Fruit fly (Drosophila melanogaster) whole organism, embryonic: ENCODE data around the gene CG32246.
A peak's percentile ranks its signal among the peaks of the same experiment; 100 is the strongest.

Experiments used
- Adf1 ChIP-seq: fragments of 200-800 bp; sonication (Bioruptor generic); IDR thresholded peaks from 2 replicates; pipeline ENCODE4 v1.3.6; 2022; ENCODE audit warnings: missing biosample characterization, missing genetic modification characterization
- Aef1 ChIP-seq: fragments of 200-800 bp; sonication (Bioruptor generic); IDR thresholded peaks from 3 replicates; pipeline ENCODE4 v1.3.6; 2022; ENCODE audit warnings: missing biosample characterization, missing genetic modification characterization
- B-H1 ChIP-seq: fragments of 200-800 bp; sonication (Bioruptor generic); IDR thresholded peaks from 3 replicates; pipeline ENCODE4 v1.3.6; 2022; ENCODE audit warnings: missing biosample characterization, missing genetic modification characterization
- Bgb ChIP-seq: fragments of 200-800 bp; sonication (Bioruptor generic); IDR thresholded peaks from 2 replicates; pipeline ENCODE4 v1.3.6; 2022; ENCODE audit warnings: missing biosample characterization, missing genetic modification characterization; ENCODE audit not compliant: partially characterized antibody
- BtbVII ChIP-seq: fragments of 200-800 bp; sonication (Bioruptor generic); optimal IDR thresholded peaks from 3 replicates; lab custom pipeline; 2017; ENCODE audit warnings: missing biosample characterization, mild to moderate bottlenecking, missing genetic modification characterization
- CG10565 ChIP-seq: fragments of 200-800 bp; sonication (Bioruptor generic); optimal IDR thresholded peaks from 3 replicates; lab custom pipeline; 2016; ENCODE audit warnings: missing biosample characterization, mild to moderate bottlenecking, missing genetic modification characterization
- CG11560 ChIP-seq: fragments of 200-800 bp; sonication (Bioruptor generic); IDR thresholded peaks from 3 replicates; pipeline ENCODE4 v1.3.6; 2022; ENCODE audit warnings: missing biosample characterization, missing genetic modification characterization
- CG11696 ChIP-seq: fragments of 200-800 bp; sonication (Bioruptor generic); IDR thresholded peaks from 2 replicates; pipeline ENCODE4 v1.3.6; 2022; ENCODE audit warnings: missing biosample characterization, missing genetic modification characterization
- CG11723 ChIP-seq: fragments of 200-800 bp; sonication (Bioruptor generic); optimal IDR thresholded peaks from 2 replicates; lab custom pipeline; 2017; ENCODE audit warnings: missing biosample characterization, mild to moderate bottlenecking, missing genetic modification characterization
- CG12299 ChIP-seq: fragments of 200-800 bp; sonication (Bioruptor generic); optimal IDR thresholded peaks from 2 replicates; lab custom pipeline; 2018; ENCODE audit warnings: missing biosample characterization, mild to moderate bottlenecking, missing genetic modification characterization
- CG12391 ChIP-seq: fragments of 200-800 bp; sonication (Bioruptor generic); optimal IDR thresholded peaks from 3 replicates; lab custom pipeline; 2018; ENCODE audit warnings: missing biosample characterization, mild to moderate bottlenecking, missing genetic modification characterization, moderate library complexity
- CG14965 ChIP-seq: fragments of 200-800 bp; sonication (Bioruptor generic); optimal IDR thresholded peaks from 2 replicates; lab custom pipeline; 2016; ENCODE audit warnings: missing biosample characterization, missing genetic modification characterization, borderline replicate concordance
- CG15011 ChIP-seq: fragments of 200-800 bp; sonication (Bioruptor generic); optimal IDR thresholded peaks from 3 replicates; lab custom pipeline; 2018; ENCODE audit warnings: missing biosample characterization, mild to moderate bottlenecking, missing genetic modification characterization
- CG15073 ChIP-seq: fragments of 200-800 bp; sonication (Bioruptor generic); optimal IDR thresholded peaks from 2 replicates; lab custom pipeline; 2016; ENCODE audit warnings: missing biosample characterization, missing genetic modification characterization
- CG16863 ChIP-seq: fragments of 200-800 bp; sonication (Bioruptor generic); optimal IDR thresholded peaks from 3 replicates; lab custom pipeline; 2016; ENCODE audit warnings: missing biosample characterization, missing genetic modification characterization
- CG2120 ChIP-seq: fragments of 200-800 bp; sonication (Bioruptor generic); optimal IDR thresholded peaks from 3 replicates; lab custom pipeline; 2016; ENCODE audit warnings: missing biosample characterization, missing genetic modification characterization
- CG2678 ChIP-seq: fragments of 200-800 bp; sonication (Bioruptor generic); optimal IDR thresholded peaks from 3 replicates; lab custom pipeline; 2019; ENCODE audit warnings: missing biosample characterization, mild to moderate bottlenecking, missing genetic modification characterization, moderate library complexity
- CG30020 ChIP-seq: fragments of 200-800 bp; optimal IDR thresholded peaks from 2 replicates; lab custom pipeline; 2019; ENCODE audit warnings: missing biosample characterization, mild to moderate bottlenecking, missing genetic modification characterization, moderate library complexity
- CG33557 ChIP-seq: fragments of 200-800 bp; sonication (Bioruptor generic); optimal IDR thresholded peaks from 2 replicates; lab custom pipeline; 2019; ENCODE audit warnings: missing biosample characterization, mild to moderate bottlenecking, missing genetic modification characterization, moderate library complexity
- CG34376 ChIP-seq: fragments of 200-800 bp; sonication (Bioruptor generic); optimal IDR thresholded peaks from 2 replicates; lab custom pipeline; 2018; ENCODE audit warnings: missing biosample characterization, mild to moderate bottlenecking, missing genetic modification characterization
- CG4328 ChIP-seq: fragments of 200-800 bp; sonication (Bioruptor generic); optimal IDR thresholded peaks from 3 replicates; lab custom pipeline; 2017; ENCODE audit warnings: missing biosample characterization, missing genetic modification reagents, missing genetic modification characterization
- CG4730 ChIP-seq: fragments of 200-800 bp; sonication (Bioruptor generic); IDR thresholded peaks from 2 replicates; pipeline ENCODE4 v1.3.6; 2022; ENCODE audit warnings: missing biosample characterization, missing genetic modification characterization
- CG8924 ChIP-seq: fragments of 200-800 bp; optimal IDR thresholded peaks from 3 replicates; lab custom pipeline; 2019; ENCODE audit warnings: missing biosample characterization, mild to moderate bottlenecking, missing genetic modification characterization, moderate library complexity
- D19B ChIP-seq: fragments of 200-800 bp; sonication (Bioruptor generic); optimal IDR thresholded peaks from 2 replicates; lab custom pipeline; 2017; ENCODE audit warnings: missing biosample characterization, mild to moderate bottlenecking, missing genetic modification characterization
- Hmr ChIP-seq: fragments of 200-800 bp; sonication (Bioruptor generic); optimal IDR thresholded peaks from 3 replicates; lab custom pipeline; 2017; ENCODE audit warnings: mild to moderate bottlenecking, missing biosample characterization, missing genetic modification reagents, missing genetic modification characterization
- Hr3 ChIP-seq: fragments of 200-800 bp; sonication (Bioruptor generic); optimal IDR thresholded peaks from 3 replicates; lab custom pipeline; 2016; ENCODE audit warnings: missing biosample characterization, missing genetic modification characterization
- Hr51 ChIP-seq, 2 experiments: fragments of 200-800 bp; sonication (Bioruptor generic); optimal IDR thresholded peaks; 2 replicates in 1 of 2; 3 replicates in 1 of 2; lab custom pipeline; 2016 to 2018; ENCODE audit warnings: missing biosample characterization in 2 of 2, missing genetic modification characterization in 2 of 2, mild to moderate bottlenecking in 1 of 2, moderate library complexity in 1 of 2
- MTF-1 ChIP-seq: fragments of 200-800 bp; sonication (Bioruptor generic); optimal IDR thresholded peaks from 2 replicates; lab custom pipeline; 2018; ENCODE audit warnings: missing biosample characterization, mild to moderate bottlenecking, missing genetic modification characterization, borderline replicate concordance
- Nf-YA ChIP-seq: fragments of 200-800 bp; sonication (Bioruptor generic); IDR thresholded peaks from 2 replicates; pipeline ENCODE4 v1.3.6; 2022; ENCODE audit warnings: missing biosample characterization, missing genetic modification characterization
- Nf-YB ChIP-seq: fragments of 200-800 bp; sonication (Bioruptor generic); optimal IDR thresholded peaks from 3 replicates; lab custom pipeline; 2019; ENCODE audit warnings: missing biosample characterization, mild to moderate bottlenecking, missing genetic modification characterization, moderate library complexity
- Sox100B ChIP-seq: fragments of 200-800 bp; sonication (Bioruptor generic); optimal IDR thresholded peaks from 3 replicates; lab custom pipeline; 2018; ENCODE audit warnings: missing biosample characterization, mild to moderate bottlenecking, missing genetic modification characterization
- ara ChIP-seq: fragments of 200-800 bp; sonication (Bioruptor generic); IDR thresholded peaks from 2 replicates; pipeline ENCODE4 v1.3.6; 2022; ENCODE audit warnings: missing biosample characterization, missing genetic modification characterization
- ash1 ChIP-seq: fragments of 200-800 bp; sonication (Bioruptor generic); optimal IDR thresholded peaks from 2 replicates; lab custom pipeline; 2018; ENCODE audit warnings: missing biosample characterization, mild to moderate bottlenecking, missing genetic modification characterization
- bbx ChIP-seq: fragments of 200-800 bp; sonication (Bioruptor generic); IDR thresholded peaks from 2 replicates; pipeline ENCODE4 v1.3.6; 2022; ENCODE audit warnings: missing biosample characterization, missing genetic modification characterization; ENCODE audit not compliant: partially characterized antibody
- br ChIP-seq: fragments of >200 bp; optimal IDR thresholded peaks from 2 replicates; lab custom pipeline; 2017
- cad ChIP-seq: fragments of >200 bp; optimal IDR thresholded peaks from 2 replicates; lab custom pipeline; 2017; ENCODE audit warnings: missing biosample characterization, missing genetic modification characterization
- caup ChIP-seq: fragments of 200-800 bp; sonication (Bioruptor generic); optimal IDR thresholded peaks from 3 replicates; lab custom pipeline; 2017; ENCODE audit warnings: missing biosample characterization, mild to moderate bottlenecking, missing genetic modification characterization, moderate library complexity; ENCODE audit not compliant: severe bottlenecking
- chn ChIP-seq: fragments of 200-800 bp; sonication (Bioruptor generic); optimal IDR thresholded peaks from 2 replicates; lab custom pipeline; 2016; ENCODE audit warnings: missing biosample characterization, missing genetic modification characterization
- crol ChIP-seq: fragments of 200-800 bp; sonication (Bioruptor generic); IDR thresholded peaks from 2 replicates; pipeline ENCODE4 v1.3.6; 2022; ENCODE audit warnings: missing biosample characterization, missing genetic modification characterization
- dmrt99B ChIP-seq: fragments of 200-800 bp; sonication (Bioruptor generic); optimal IDR thresholded peaks from 2 replicates; lab custom pipeline; 2018; ENCODE audit warnings: missing biosample characterization, mild to moderate bottlenecking, missing genetic modification characterization, moderate library complexity
- fu2 ChIP-seq: fragments of 200-800 bp; sonication (Bioruptor generic); optimal IDR thresholded peaks from 2 replicates; lab custom pipeline; 2016; ENCODE audit warnings: missing biosample characterization, missing genetic modification characterization
- jigr1 ChIP-seq: fragments of 200-800 bp; sonication (Bioruptor generic); IDR thresholded peaks from 3 replicates; pipeline ENCODE4 v1.3.6; 2022; ENCODE audit warnings: missing biosample characterization, missing genetic modification characterization
- ken ChIP-seq: fragments of 200-800 bp; sonication (Bioruptor generic); IDR thresholded peaks from 3 replicates; pipeline ENCODE4 v1.3.6; 2022; ENCODE audit warnings: missing biosample characterization, missing genetic modification characterization
- kni ChIP-seq: fragments of 200-800 bp; sonication (Bioruptor generic); optimal IDR thresholded peaks from 3 replicates; lab custom pipeline; 2017; ENCODE audit warnings: mild to moderate bottlenecking, missing biosample characterization, missing genetic modification reagents, missing genetic modification characterization
- maf-S ChIP-seq: fragments of 200-800 bp; sonication (Bioruptor generic); optimal IDR thresholded peaks from 2 replicates; lab custom pipeline; 2016; ENCODE audit warnings: missing biosample characterization, missing genetic modification characterization
- mirr ChIP-seq: fragments of 200-800 bp; sonication (Bioruptor generic); optimal IDR thresholded peaks from 3 replicates; lab custom pipeline; 2018; ENCODE audit warnings: missing biosample characterization, mild to moderate bottlenecking, missing genetic modification characterization
- mld ChIP-seq: fragments of 200-800 bp; sonication (Bioruptor generic); IDR thresholded peaks from 3 replicates; pipeline ENCODE4 v1.3.6; 2022; ENCODE audit warnings: missing biosample characterization, missing genetic modification characterization; ENCODE audit not compliant: partially characterized antibody
- nmo ChIP-seq: fragments of 200-800 bp; sonication (Bioruptor generic); optimal IDR thresholded peaks from 2 replicates; lab custom pipeline; 2018; ENCODE audit warnings: missing biosample characterization, mild to moderate bottlenecking, missing genetic modification characterization, moderate library complexity
- oc ChIP-seq: fragments of 200-800 bp; sonication (Bioruptor generic); optimal IDR thresholded peaks from 2 replicates; lab custom pipeline; 2018; ENCODE audit warnings: missing biosample characterization, mild to moderate bottlenecking, missing genetic modification characterization, moderate library complexity
- schlank ChIP-seq: fragments of 200-800 bp; sonication (Bioruptor generic); optimal IDR thresholded peaks from 2 replicates; lab custom pipeline; 2018; ENCODE audit warnings: missing biosample characterization, mild to moderate bottlenecking, missing genetic modification characterization
- sd ChIP-seq: fragments of 200-800 bp; sonication (Bioruptor generic); optimal IDR thresholded peaks from 3 replicates; lab custom pipeline; 2018; ENCODE audit warnings: missing biosample characterization, mild to moderate bottlenecking, missing genetic modification characterization, moderate library complexity
- stc ChIP-seq: fragments of 200-800 bp; sonication (Bioruptor generic); IDR thresholded peaks from 2 replicates; pipeline ENCODE4 v1.3.6; 2022; ENCODE audit warnings: missing biosample characterization, missing genetic modification characterization

CG32246 gene

dm6 chr3L:4613846-4614247, 7.2 kb upstream of the CG32246 start (continued):
- TF ChIP-seq maf-S (GFP tag; lab: Kevin White, UChicago) (no peak), sd (tag; lab: Kevin White, UChicago) (no peak), stc (GFP tag; lab: Robert Waterston, UW) (no peak), chn (GFP tag; lab: Kevin White, UChicago) (peak; percentile 9), Nf-YB (GFP tag; lab: Kevin White, UChicago) (peak; percentile 17), fu2 (GFP tag; lab: Kevin White, UChicago) (no peak), CG11696 (no peak), CG12299 (no peak), dmrt99B (no peak), CG4328 (no peak), CG2120 (GFP tag; lab: Kevin White, UChicago) (no peak), schlank (tag; lab: Kevin White, UChicago) (no peak), CG14965 (GFP tag; lab: Kevin White, UChicago) (no peak), B-H1 (GFP tag; lab: Robert Waterston, UW) (no peak), CG8924 (peak; percentile 68), CG15073 (GFP tag; lab: Kevin White, UChicago) (no peak), oc (tag; lab: Kevin White, UChicago) (no peak), br (no peak), CG16863 (GFP tag; lab: Kevin White, UChicago) (no peak), CG10565 (no peak), kni (no peak), nmo (GFP tag; lab: Kevin White, UChicago) (no peak), ara (GFP tag; lab: Robert Waterston, UW) (no peak), Nf-YA (GFP tag; lab: Robert Waterston, UW) (no peak), jigr1 (no peak), CG30020 (tag; lab: Kevin White, UChicago) (no peak), Sox100B (GFP tag; lab: Kevin White, UChicago) (no peak), Aef1 (no peak), CG34376 (GFP tag; lab: Kevin White, UChicago) (no peak), CG33557 (GFP tag; lab: Kevin White, UChicago) (peak; percentile 55), mirr (GFP tag; lab: Kevin White, UChicago) (no peak), CG12391 (tag; lab: Kevin White, UChicago) (peak; percentile 18), bbx (GFP tag; lab: Robert Waterston, UW) (no peak), ash1 (GFP tag; lab: Kevin White, UChicago) (no peak), D19B (no peak), Adf1 (no peak), CG11560 (tag; lab: Robert Waterston, UW) (no peak), Hmr (GFP tag; lab: Kevin White, UChicago) (no peak), ken (GFP tag; lab: Robert Waterston, UW) (no peak), crol (GFP tag; lab: Robert Waterston, UW) (no peak), CG2678 (tag; lab: Kevin White, UChicago) (peak; percentile 13), mld (GFP tag; lab: Robert Waterston, UW) (no peak), cad (GFP tag; lab: Kevin White, UChicago) (no peak), BtbVII (GFP tag; lab: Kevin White, UChicago) (peak; percentile 9), caup (no peak), Bgb (no peak), Hr51 (GFP tag; optimal IDR thresholded peaks at IDR 0.05; lab: Kevin White, UChicago) (no peak), CG11723 (GFP tag; lab: Kevin White, UChicago) (no peak), MTF-1 (GFP tag; lab: Kevin White, UChicago) (no peak), CG4730 (no peak), Hr3 (GFP tag; lab: Kevin White, UChicago) (peak; percentile 12), CG15011 (GFP tag; lab: Kevin White, UChicago) (no peak)
